Worm (Caenorhabditis elegans) whole organism, dauer: ENCODE data around the gene mkk-4.

Experiments used
- unc-62 ChIP-seq: sonication (generic microtip); optimal IDR thresholded peaks from 2 replicates; lab custom pipeline; 2017; ENCODE audit warnings: missing biosample characterization, missing genetic modification reagents, missing genetic modification characterization

Gene mkk-4

ce11 chrX:10049160-10049559 is 21.5 kb downstream of the mkk-4 start, which contains the start of gene gnrr-3:
TSS of gene gnrr-3 (plus strand) at chrX:10049460.
- TF ChIP-seq unc-62: no peak

- no peak for TF ChIP-seq unc-62
Observed at ce11 chrX:10051625-10052024, 24.0 kb downstream of the mkk-4 start.

ce11 chrX:10053742-10054409 is 26.2 kb downstream of the mkk-4 start, which contains the start of gene cbs-1:
TSS of gene cbs-1 (plus strand) at chrX:10054275.
- no peak for TF ChIP-seq unc-62

- TF ChIP-seq unc-62: no peak
Observed at ce11 chrX:10054410-10054800, 26.7 kb downstream of the mkk-4 start.

- TF ChIP-seq unc-62: no peak
Observed at ce11 chrX:10058332-10058731, 30.7 kb downstream of the mkk-4 start, which contains the start of gene ZC373.2. TSS of gene ZC373.2 (minus strand) at chrX:10058432.

- no peak for TF ChIP-seq unc-62
Observed at ce11 chrX:10060475-10061011, 32.9 kb downstream of the mkk-4 start, which contains the start of gene ZC373.3. TSS of gene ZC373.3 (plus strand) at chrX:10060525.

- TF ChIP-seq unc-62: no peak
Observed at ce11 chrX:10068468-10068867, 40.8 kb downstream of the mkk-4 start.

ce11 chrX:10069692-10070091 is 42.0 kb downstream of the mkk-4 start, which contains the start of gene mlck-1:
TSS of gene mlck-1 (minus strand) at chrX:10069792.
- TF ChIP-seq unc-62: no peak

ce11 chrX:10074233-10074632 is 46.6 kb downstream of the mkk-4 start, which contains the start of gene ZC373.5:
TSS of gene ZC373.5 (minus strand) at chrX:10074391.
- no peak for TF ChIP-seq unc-62

ce11 chrX:10074988-10075387 is 47.3 kb downstream of the mkk-4 start, which contains the start of gene dao-4:
TSS of gene dao-4 (plus strand) at chrX:10075288.
- no peak for TF ChIP-seq unc-62

- TF ChIP-seq unc-62: no peak
Observed at ce11 chrX:10076334-10076733, 48.7 kb downstream of the mkk-4 start.

- TF ChIP-seq unc-62: no peak
Observed at ce11 chrX:10077297-10077696, 49.6 kb downstream of the mkk-4 start, which contains the start of gene col-176. TSS of gene col-176 (plus strand) at chrX:10077597.

ce11 chrX:10078089-10078488 is 50.4 kb downstream of the mkk-4 start:
- no peak for TF ChIP-seq unc-62

- TF ChIP-seq unc-62: no peak
Observed at ce11 chrX:10078637-10079036, 51.0 kb downstream of the mkk-4 start.

ce11 chrX:10079230-10079629 is 51.6 kb downstream of the mkk-4 start:
- TF ChIP-seq unc-62: no peak
